Worm (Caenorhabditis elegans) whole organism, L4/young adult: Measurements from ENCODE around the gene Y43C5A.4.

Experiments
- W03F9.2 ChIP-seq: fragments of 150-350 bp; optimal IDR thresholded peaks from 2 replicates; lab custom pipeline; 2014; ENCODE audit warnings: missing biosample characterization, missing genetic modification characterization
- him-1 ChIP-seq: sonication (generic microtip); optimal IDR thresholded peaks from 2 replicates; lab custom pipeline; 2016; ENCODE audit warnings: missing genotype, missing genetic modification reagents, missing genetic modification characterization, missing compliant biosample characterization

DNA sequence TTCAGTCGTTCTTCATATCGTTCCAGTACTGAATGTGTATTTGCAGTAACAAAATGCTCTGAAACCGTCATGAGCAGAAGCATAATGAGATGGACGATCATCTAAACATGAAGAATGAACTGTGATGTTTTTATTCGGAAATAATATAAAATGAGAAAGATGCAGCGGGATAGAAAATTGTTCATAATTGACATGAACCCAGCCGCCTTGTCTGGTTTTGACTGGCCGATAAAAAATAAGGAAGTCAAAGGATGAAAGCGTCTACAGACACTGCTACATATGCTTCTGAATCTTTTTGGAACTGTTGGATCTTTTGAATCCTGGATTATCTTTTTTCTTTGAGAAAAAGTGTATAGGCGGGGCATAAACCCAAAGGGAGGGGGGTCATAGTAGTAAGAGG, 18.3 kb upstream of the Y43C5A.4 start, which contains the start of gene F01G10.9:
- TF ChIP-seq W03F9.2 (tag; lab: Kevin White, UChicago) (no peak), him-1 (tag; lab: Kevin White, UChicago) (no peak)
